Worm (Caenorhabditis elegans) whole organism, late embryonic: ENCODE results near the gene hpo-9.

ENCODE experiments used
- C38D4.7 ChIP-seq: fragments of 200-800 bp; sonication (Bioruptor generic); optimal IDR thresholded peaks from 2 replicates; lab custom pipeline; 2018; ENCODE audit warnings: mild to moderate bottlenecking, missing genetic modification characterization, moderate library complexity, missing compliant biosample characterization
- F13H6.1 ChIP-seq: sonication (generic microtip); optimal IDR thresholded peaks from 2 replicates; lab custom pipeline; 2016; ENCODE audit warnings: missing genetic modification characterization, missing compliant biosample characterization
- K09A11.1 ChIP-seq: sonication (generic microtip); optimal IDR thresholded peaks from 2 replicates; lab custom pipeline; 2017; ENCODE audit warnings: antibody characterized with exemption, mild to moderate bottlenecking, missing genetic modification characterization, missing compliant biosample characterization; ENCODE audit not compliant: insufficient read depth
- T23F11.4 ChIP-seq: fragments of 200-800 bp; sonication (Bioruptor generic); optimal IDR thresholded peaks from 2 replicates; lab custom pipeline; 2018; ENCODE audit warnings: mild to moderate bottlenecking, missing genetic modification characterization, missing compliant biosample characterization
- Y22D7AL.16 ChIP-seq: sonication (generic microtip); optimal IDR thresholded peaks from 2 replicates; lab custom pipeline; 2016; ENCODE audit warnings: missing genetic modification characterization, missing compliant biosample characterization
- ama-1 ChIP-seq: fragments of 150-350 bp; optimal IDR thresholded peaks from 2 replicates; lab custom pipeline; 2014
- ceh-14 ChIP-seq: sonication (generic microtip); optimal IDR thresholded peaks from 2 replicates; lab custom pipeline; 2016; ENCODE audit warnings: missing genotype, missing genetic modification characterization, missing compliant biosample characterization
- ceh-18 ChIP-seq: sonication (generic microtip); optimal IDR thresholded peaks from 2 replicates; lab custom pipeline; 2016; ENCODE audit warnings: missing genetic modification characterization, missing compliant biosample characterization
- ceh-19 ChIP-seq: fragments of 200-800 bp; sonication (Bioruptor generic); optimal IDR thresholded peaks from 2 replicates; lab custom pipeline; 2018; ENCODE audit warnings: mild to moderate bottlenecking, missing genetic modification characterization, missing compliant biosample characterization
- ceh-2 ChIP-seq: sonication (generic microtip); optimal IDR thresholded peaks from 2 replicates; lab custom pipeline; 2016; ENCODE audit warnings: missing genotype, missing genetic modification characterization, missing compliant biosample characterization
- ceh-24 ChIP-seq: sonication (generic microtip); optimal IDR thresholded peaks from 2 replicates; lab custom pipeline; 2016; ENCODE audit warnings: mild to moderate bottlenecking, missing genetic modification characterization, missing compliant biosample characterization
- ceh-30 ChIP-seq: fragments of 150-350 bp; optimal IDR thresholded peaks from 2 replicates; lab custom pipeline; 2014; ENCODE audit warnings: missing biosample characterization, missing genetic modification characterization
- ceh-34 ChIP-seq: sonication (generic microtip); optimal IDR thresholded peaks from 2 replicates; lab custom pipeline; 2016; ENCODE audit warnings: mild to moderate bottlenecking, missing genetic modification characterization, missing compliant biosample characterization
- ceh-45 ChIP-seq: fragments of 200-800 bp; sonication (Bioruptor generic); IDR thresholded peaks from 2 replicates; pipeline ENCODE4 v1.3.6; 2022; ENCODE audit warnings: missing genetic modification reagents, missing genetic modification characterization, missing compliant biosample characterization
- ceh-48 ChIP-seq: sonication (generic microtip); optimal IDR thresholded peaks from 2 replicates; lab custom pipeline; 2016; ENCODE audit warnings: missing genetic modification characterization, inconsistent platforms, missing compliant biosample characterization
- ceh-9 ChIP-seq: sonication (generic microtip); optimal IDR thresholded peaks from 2 replicates; lab custom pipeline; 2016; ENCODE audit warnings: mild to moderate bottlenecking, missing genetic modification characterization, inconsistent platforms, missing compliant biosample characterization
- che-1 ChIP-seq: sonication (generic microtip); optimal IDR thresholded peaks from 2 replicates; lab custom pipeline; 2016; ENCODE audit warnings: mild to moderate bottlenecking, missing genetic modification characterization, missing compliant biosample characterization
- ets-4 ChIP-seq: sonication (generic microtip); optimal IDR thresholded peaks from 2 replicates; lab custom pipeline; 2016; ENCODE audit warnings: missing genetic modification characterization, missing compliant biosample characterization
- fax-1 ChIP-seq: sonication (generic microtip); optimal IDR thresholded peaks from 2 replicates; lab custom pipeline; 2016; ENCODE audit warnings: missing genotype, missing genetic modification characterization, missing compliant biosample characterization
- fkh-10 ChIP-seq: fragments of 150-350 bp; optimal IDR thresholded peaks from 2 replicates; lab custom pipeline; 2014; ENCODE audit warnings: missing biosample characterization, missing genetic modification reagents, missing genetic modification characterization
- hlh-15 ChIP-seq: sonication (generic microtip); optimal IDR thresholded peaks from 2 replicates; lab custom pipeline; 2016; ENCODE audit warnings: missing genetic modification characterization, missing compliant biosample characterization
- hlh-6 ChIP-seq: sonication (generic microtip); optimal IDR thresholded peaks from 2 replicates; lab custom pipeline; 2016; ENCODE audit warnings: missing genotype, missing genetic modification characterization, missing compliant biosample characterization
- lim-6 ChIP-seq: sonication (generic microtip); optimal IDR thresholded peaks from 2 replicates; lab custom pipeline; 2016; ENCODE audit warnings: missing genetic modification characterization, missing compliant biosample characterization
- madf-2 ChIP-seq: sonication (generic microtip); optimal IDR thresholded peaks from 2 replicates; lab custom pipeline; 2017; ENCODE audit warnings: missing genetic modification characterization, missing compliant biosample characterization
- mec-3 ChIP-seq: sonication (generic microtip); optimal IDR thresholded peaks from 2 replicates; lab custom pipeline; 2016; ENCODE audit warnings: borderline replicate concordance, missing genetic modification characterization, missing compliant biosample characterization
- nfya-1 ChIP-seq: sonication (generic microtip); optimal IDR thresholded peaks from 2 replicates; lab custom pipeline; 2017; ENCODE audit warnings: missing genetic modification characterization, mild to moderate bottlenecking, missing compliant biosample characterization, antibody characterized with exemption, moderate library complexity
- pag-3 ChIP-seq: sonication (generic microtip); optimal IDR thresholded peaks from 2 replicates; lab custom pipeline; 2016; ENCODE audit warnings: missing compliant biosample characterization, missing genetic modification characterization, borderline replicate concordance
- pat-9 ChIP-seq: fragments of 200-800 bp; sonication (Bioruptor generic); optimal IDR thresholded peaks from 2 replicates; lab custom pipeline; 2018; ENCODE audit warnings: mild to moderate bottlenecking, missing genetic modification characterization, moderate library complexity, missing compliant biosample characterization
- pax-1 ChIP-seq: fragments of 150-350 bp; optimal IDR thresholded peaks from 2 replicates; lab custom pipeline; 2014; ENCODE audit warnings: missing biosample characterization, missing genetic modification characterization
- pha-2 ChIP-seq: sonication (generic microtip); optimal IDR thresholded peaks from 2 replicates; lab custom pipeline; 2017; ENCODE audit warnings: mild to moderate bottlenecking, missing genetic modification characterization, missing compliant biosample characterization
- pha-4 ChIP-seq: fragments of 150-350 bp; optimal IDR thresholded peaks from 2 replicates; lab custom pipeline; 2018; ENCODE audit warnings: missing biosample characterization, missing genetic modification reagents, missing genetic modification characterization
- pqm-1 ChIP-seq: sonication (generic microtip); optimal IDR thresholded peaks from 2 replicates; lab custom pipeline; 2016; ENCODE audit warnings: missing genetic modification characterization, missing compliant biosample characterization
- pros-1 ChIP-seq: fragments of 150-350 bp; optimal IDR thresholded peaks from 2 replicates; lab custom pipeline; 2014; ENCODE audit warnings: missing biosample characterization, missing genetic modification reagents, missing genetic modification characterization
- ref-2 ChIP-seq: sonication (generic microtip); optimal IDR thresholded peaks from 2 replicates; lab custom pipeline; 2016; ENCODE audit warnings: missing genetic modification characterization, missing compliant biosample characterization
- rnt-1 ChIP-seq: sonication (generic microtip); optimal IDR thresholded peaks from 2 replicates; lab custom pipeline; 2016; ENCODE audit warnings: missing genetic modification characterization, missing compliant biosample characterization
- tbx-2 ChIP-seq: sonication (generic microtip); optimal IDR thresholded peaks from 2 replicates; lab custom pipeline; 2016; ENCODE audit warnings: missing genetic modification characterization, missing compliant biosample characterization
- tbx-7 ChIP-seq: sonication (generic microtip); optimal IDR thresholded peaks from 2 replicates; lab custom pipeline; 2016; ENCODE audit warnings: missing genotype, missing genetic modification characterization, missing compliant biosample characterization
- unc-3 ChIP-seq, 2 experiments: fragments of 200-800 bp in 1 of 2; sonication (Bioruptor generic) in 1 of 2; sonication (generic microtip) in 1 of 2; conservative IDR thresholded peaks in 1 of 2; optimal IDR thresholded peaks in 1 of 2; 2 replicates each; pipeline versions ENCODE4 v1.3.6 to Lab custom; 2016 to 2022; ENCODE audit warnings: missing compliant biosample characterization in 2 of 2, missing genetic modification characterization in 2 of 2, missing genetic modification reagents in 1 of 2
- unc-55 ChIP-seq: sonication (generic microtip); optimal IDR thresholded peaks from 2 replicates; lab custom pipeline; 2017; ENCODE audit warnings: missing biosample characterization, missing genetic modification reagents, missing genetic modification characterization
- unc-86 ChIP-seq: sonication (generic microtip); optimal IDR thresholded peaks from 2 replicates; lab custom pipeline; 2016; ENCODE audit warnings: missing genetic modification characterization, missing compliant biosample characterization
- zip-5 ChIP-seq: sonication (generic microtip); optimal IDR thresholded peaks from 2 replicates; lab custom pipeline; 2016; ENCODE audit warnings: missing genetic modification characterization, missing compliant biosample characterization
- ztf-16 ChIP-seq: sonication (generic microtip); optimal IDR thresholded peaks from 2 replicates; lab custom pipeline; 2017; ENCODE audit warnings: missing genetic modification characterization, missing compliant biosample characterization

Gene hpo-9

ce11 chrV:7209001-7209400 is 27.9 kb downstream of the hpo-9 start:
- TF ChIP-seq pha-2 (tag; lab: Kevin White, UChicago) (no peak), ceh-2 (tag; lab: Kevin White, UChicago) (no peak), ceh-24 (tag; lab: Kevin White, UChicago) (no peak), madf-2 (tag; lab: Kevin White, UChicago) (no peak), ceh-45 (GFP tag; lab: Robert Waterston, UW) (no peak), ceh-19 (GFP tag; lab: Kevin White, UChicago) (no peak), ceh-34 (tag; lab: Kevin White, UChicago) (no peak), nfya-1 (tag; lab: Kevin White, UChicago) (no peak), fax-1 (tag; lab: Kevin White, UChicago) (no peak), pqm-1 (no peak), fkh-10 (GFP tag; lab: Kevin White, UChicago) (no peak), ceh-14 (tag; lab: Kevin White, UChicago) (no peak), mec-3 (tag; lab: Kevin White, UChicago) (no peak), ets-4 (tag; lab: Kevin White, UChicago) (no peak)

- TF ChIP-seq unc-3 (GFP tag; conservative IDR thresholded peaks at IDR 0.05; lab: Robert Waterston, UW): no peak
- no peak for TF ChIP-seq unc-3 (tag; optimal IDR thresholded peaks at IDR 0.05; lab: Kevin White, UChicago)
- no peak for TF ChIP-seq ref-2 (tag; lab: Kevin White, UChicago)
- no peak for TF ChIP-seq unc-86 (tag; lab: Kevin White, UChicago)
- TF ChIP-seq F13H6.1 (tag; lab: Kevin White, UChicago): no peak
- no peak for TF ChIP-seq K09A11.1
- TF ChIP-seq hlh-6 (tag; lab: Kevin White, UChicago): no peak
- TF ChIP-seq tbx-7 (tag; lab: Kevin White, UChicago): no peak
- TF ChIP-seq fkh-10 (GFP tag; lab: Kevin White, UChicago): no peak
- no peak for TF ChIP-seq pag-3 (tag; lab: Kevin White, UChicago)
- no peak for TF ChIP-seq pros-1 (tag; lab: Kevin White, UChicago)
- no peak for TF ChIP-seq ceh-48
- no peak for TF ChIP-seq ztf-16
Measured at ce11 chrV:7201353-7201752, 35.6 kb downstream of the hpo-9 start.

ce11 chrV:7199932-7200331 is 37.0 kb downstream of the hpo-9 start, which contains the start of gene F09G2.1:
F09G2.1 (plus strand) TSS chrV:7200232.
- TF ChIP-seq ceh-9 (tag; lab: Kevin White, UChicago) (no peak), pha-2 (tag; lab: Kevin White, UChicago) (no peak), ets-4 (tag; lab: Kevin White, UChicago) (no peak), ceh-34 (tag; lab: Kevin White, UChicago) (no peak), pat-9 (no peak), rnt-1 (tag; lab: Kevin White, UChicago) (no peak), nfya-1 (tag; lab: Kevin White, UChicago) (no peak), unc-55 (GFP tag; lab: Kevin White, UChicago) (no peak), che-1 (tag; lab: Kevin White, UChicago) (no peak), ztf-16 (no peak), C38D4.7 (GFP tag; lab: Kevin White, UChicago) (no peak), ceh-30 (no peak), pha-4 (tag; lab: Kevin White, UChicago) (no peak), Y22D7AL.16 (tag; lab: Kevin White, UChicago) (no peak), T23F11.4 (no peak), zip-5 (no peak), hlh-15 (no peak)
- TF ChIP-seq, all 69 proteins: peak for 0

DNA sequence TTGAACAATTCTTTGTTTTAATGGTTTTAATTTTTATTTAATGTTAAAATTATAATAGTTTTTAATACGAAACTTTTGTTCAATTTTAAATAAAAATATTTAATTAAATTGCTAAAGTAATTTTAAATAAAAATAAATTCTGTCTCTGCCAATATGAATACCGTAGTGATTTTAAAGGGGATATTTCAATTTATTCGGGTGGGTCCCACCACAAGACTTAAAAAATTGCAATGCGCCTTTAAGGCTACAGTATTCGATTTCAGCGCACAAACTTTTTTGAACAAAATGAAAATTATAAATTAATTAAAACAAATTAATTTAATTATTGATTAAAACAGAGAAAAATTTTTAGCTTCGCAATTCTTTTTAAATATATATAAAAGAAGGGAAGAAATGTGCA is 37.9 kb downstream of the hpo-9 start:
- no peak for TF ChIP-seq lim-6 (tag; lab: Kevin White, UChicago)
- TF ChIP-seq ceh-14 (tag; lab: Kevin White, UChicago): no peak
- TF ChIP-seq pax-1 (tag; lab: Kevin White, UChicago): no peak
- TF ChIP-seq ceh-45 (GFP tag; lab: Robert Waterston, UW): no peak
- no peak for TF ChIP-seq ceh-18 (tag; lab: Kevin White, UChicago)
- TF ChIP-seq tbx-2: no peak
- no peak for TF ChIP-seq ama-1
- no peak for TF ChIP-seq ceh-30
- no peak for TF ChIP-seq che-1 (tag; lab: Kevin White, UChicago)
- no peak for TF ChIP-seq madf-2 (tag; lab: Kevin White, UChicago)
